Fruit fly (Drosophila melanogaster): ENCODE measurements around the gene Vha100-4.

Vha100-4 gene

DNA sequence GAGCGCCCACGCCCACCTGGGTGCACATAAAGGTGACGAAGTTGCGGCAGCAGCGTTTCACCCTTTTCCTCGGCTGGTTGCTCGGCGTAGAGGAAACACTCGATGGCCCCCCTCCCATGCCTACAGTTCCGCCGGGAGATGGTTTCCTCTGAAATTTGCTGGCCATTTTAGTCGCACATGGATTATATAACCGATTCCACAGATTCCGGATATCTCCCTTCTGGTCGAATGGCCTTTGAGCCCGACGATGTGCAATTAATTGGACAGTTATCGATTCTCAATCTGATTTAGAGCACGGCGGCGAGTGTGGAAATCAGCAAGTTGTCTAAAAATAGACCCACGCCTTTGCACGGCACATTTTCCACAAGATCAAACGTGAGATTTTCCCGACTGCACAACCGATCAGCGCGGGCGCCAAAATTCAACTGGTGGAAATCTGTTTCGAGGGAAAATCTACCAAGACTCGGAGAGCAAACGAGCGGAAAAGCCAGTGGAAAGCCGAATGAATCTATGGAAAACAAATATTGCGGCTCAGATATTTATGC lies 21.7 kb upstream of the Vha100-4 start, which contains the start of gene CG10864:
Gene CG10864 (minus strand): TSS at position 427 of the 545 bp plus-strand sequence.
- TF ChIP-seq CG14014 (GFP tag; IDR thresholded peaks at IDR 0.05) (no peak), CG12769 (tag; optimal IDR thresholded peaks at IDR 0.05) (peak; percentile 62), CG11456 (GFP tag; IDR thresholded peaks at IDR 0.05) (no peak), kah (GFP tag; optimal IDR thresholded peaks at IDR 0.05) (peak; percentile 13), Pdp1 (GFP tag; optimal IDR thresholded peaks at IDR 0.05) (peak in 1 of 2 experiments; percentile 92), Med (GFP tag) (peak; percentile 61), NfI (GFP tag; optimal IDR thresholded peaks at IDR 0.05) (no peak), salm (tag; optimal IDR thresholded peaks at IDR 0.05) (no peak), E2f2 (GFP tag; IDR thresholded peaks at IDR 0.05) (peak; percentile 43; the same call in 1 of the 2 replicates), H15 (GFP tag; IDR thresholded peaks at IDR 0.05) (no peak), Scr (GFP tag; IDR thresholded peaks at IDR 0.05; ENCODE audit: partially characterized antibody) (no peak), Side (GFP tag; optimal IDR thresholded peaks at IDR 0.05) (no peak), CG32532 (GFP tag; IDR thresholded peaks at IDR 0.05) (no peak), Mes4 (GFP tag; optimal IDR thresholded peaks at IDR 0.05) (no peak), ATbp (GFP tag; optimal IDR thresholded peaks at IDR 0.05) (no peak), CG4730 (GFP tag; IDR thresholded peaks at IDR 0.05) (no peak), pan (optimal IDR thresholded peaks at IDR 0.05) (no peak), pan (GFP tag; optimal IDR thresholded peaks at IDR 0.05 in 1 of 2, IDR thresholded peaks at IDR 0.05 in 1 of 2) (no peak), CG6175 (GFP tag; IDR thresholded peaks at IDR 0.05) (no peak), CG11560 (tag; IDR thresholded peaks at IDR 0.05) (no peak), Gsc (GFP tag; IDR thresholded peaks at IDR 0.05) (no peak), her (GFP tag; optimal IDR thresholded peaks at IDR 0.05) (no peak), Dp (GFP tag; optimal IDR thresholded peaks at IDR 0.05) (peak; percentile 8), ase (GFP tag; IDR thresholded peaks at IDR 0.05) (0 out of 3 replicates have a peak, but pooled peaks have one; percentile 29), trh (GFP tag; optimal IDR thresholded peaks at IDR 0.05) (no peak), exex (tag; optimal IDR thresholded peaks at IDR 0.05) (no peak), Deaf1 (tag; optimal IDR thresholded peaks at IDR 0.05) (no peak), Lpt (GFP tag; optimal IDR thresholded peaks at IDR 0.05) (no peak), CG6272 (GFP tag; IDR thresholded peaks at IDR 0.05) (no peak), cwo (GFP tag; optimal IDR thresholded peaks at IDR 0.05) (no peak), CG7963 (GFP tag; IDR thresholded peaks at IDR 0.05; ENCODE audit: partially characterized antibody) (0 out of 3 replicates have a peak, but pooled peaks have one; percentile 7), CG33213 (GFP tag; optimal IDR thresholded peaks at IDR 0.05) (no peak)

DNA sequence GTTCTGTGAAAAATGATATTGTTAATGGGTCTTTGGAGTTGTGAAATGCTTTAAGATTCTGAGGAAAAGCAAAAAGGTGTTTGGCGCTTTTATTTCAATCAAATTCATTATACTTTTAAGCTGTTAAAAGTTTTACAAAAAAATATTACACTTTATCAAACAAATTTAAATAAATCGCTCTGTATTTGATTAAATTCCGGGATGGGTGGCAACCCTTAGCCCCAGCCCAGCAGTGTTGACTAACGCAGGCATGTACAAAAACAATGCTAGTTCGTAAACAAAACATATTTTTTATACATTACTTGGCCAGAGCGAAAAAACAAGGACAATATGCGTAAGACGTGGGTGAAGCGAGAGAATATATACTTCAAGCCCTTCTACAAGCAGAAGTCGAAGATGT lies 15.1 kb upstream of the Vha100-4 start, which contains the start of gene CG7685:
Gene CG7685 (plus strand): TSS at position 228 of the 400 bp plus-strand sequence.
- no peak for TF ChIP-seq run (tag; optimal IDR thresholded peaks at IDR 0.05)
- no peak for TF ChIP-seq ase (GFP tag; IDR thresholded peaks at IDR 0.05)
- no peak for TF ChIP-seq gsb (GFP tag; IDR thresholded peaks at IDR 0.05)
- TF ChIP-seq luna (GFP tag; optimal IDR thresholded peaks at IDR 0.05): no peak
- no peak for TF ChIP-seq Drgx (GFP tag; IDR thresholded peaks at IDR 0.05)
- no peak for TF ChIP-seq Doc2 (GFP tag; IDR thresholded peaks at IDR 0.05)
- no peak for TF ChIP-seq p53 (GFP tag; optimal IDR thresholded peaks at IDR 0.05)
- no peak for TF ChIP-seq ham (GFP tag; IDR thresholded peaks at IDR 0.05)
- peak; percentile 57 for TF ChIP-seq MESR4 (GFP tag; optimal IDR thresholded peaks at IDR 0.05)
- peak; percentile 85 for TF ChIP-seq gro (GFP tag; optimal IDR thresholded peaks at IDR 0.05)
- TF ChIP-seq toy (GFP tag; IDR thresholded peaks at IDR 0.05): no peak
- peak; percentile 57 for TF ChIP-seq CG12104 (GFP tag; optimal IDR thresholded peaks at IDR 0.05)
- TF ChIP-seq MTF-1 (GFP tag; optimal IDR thresholded peaks at IDR 0.05; ENCODE audit: borderline replicate concordance): no peak
- TF ChIP-seq trh (GFP tag; optimal IDR thresholded peaks at IDR 0.05): no peak
- peak; percentile 32 for TF ChIP-seq CG30020 (tag; optimal IDR thresholded peaks at IDR 0.05)
- peak; percentile 56 for TF ChIP-seq kah (GFP tag; optimal IDR thresholded peaks at IDR 0.05)
- peak; percentile 60 for TF ChIP-seq crc (GFP tag; optimal IDR thresholded peaks at IDR 0.05)
- TF ChIP-seq CG9817 (tag; optimal IDR thresholded peaks at IDR 0.05): peak; percentile 67
- no peak for TF ChIP-seq Spps (tag; optimal IDR thresholded peaks at IDR 0.05)
- no peak for TF ChIP-seq CG15479 (GFP tag; optimal IDR thresholded peaks at IDR 0.05)
- TF ChIP-seq Blimp-1 (GFP tag; optimal IDR thresholded peaks at IDR 0.05): peak; percentile 38
- TF ChIP-seq CG6791 (GFP tag; IDR thresholded peaks at IDR 0.05; ENCODE audit: partially characterized antibody): no peak
- no peak for TF ChIP-seq br (optimal IDR thresholded peaks at IDR 0.05)

Data from whole organism, embryonic.